Worm (Caenorhabditis elegans): Measurements from ENCODE around the gene golg-2.

DNA sequence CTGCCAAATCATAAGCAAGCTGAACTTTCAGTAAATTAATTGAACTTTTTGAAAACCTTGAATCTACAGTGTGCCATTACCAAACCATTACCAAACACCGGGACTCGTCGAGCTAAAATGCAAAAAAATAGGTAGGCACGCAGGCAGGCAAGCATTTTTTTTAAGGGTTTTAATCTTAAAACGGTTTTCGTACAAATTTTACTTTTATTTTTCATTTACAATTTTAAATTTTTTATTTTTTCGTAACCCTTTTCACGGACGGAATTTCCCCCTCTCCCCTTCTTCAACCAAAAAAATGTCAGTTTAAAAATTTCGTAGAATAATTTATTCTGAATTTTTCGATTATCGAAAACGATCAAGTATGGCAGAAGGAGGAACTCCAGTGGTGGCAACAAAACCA, 25.5 kb downstream of the golg-2 start, which contains the start of gene F59A6.2:
- TF ChIP-seq ama-1 (optimal IDR thresholded peaks at IDR 0.05) = no peak
- TF ChIP-seq nhr-237 (tag; optimal IDR thresholded peaks at IDR 0.05) = no peak
- no peak for TF ChIP-seq ztf-11 (tag; optimal IDR thresholded peaks at IDR 0.05)

All from whole organism, L2 larva.